Fruit fly (Drosophila melanogaster) whole organism: ENCODE measurements around the gene Dph1.

ENCODE experiments used
- CG8478 ChIP-seq: fragments of >200 bp; optimal IDR thresholded peaks from 2 replicates; lab custom pipeline; 2018; ENCODE audit warnings: inconsistent platforms
- Dll ChIP-seq: fragments of >200 bp; optimal IDR thresholded peaks from 2 replicates; lab custom pipeline; 2017
- EcR ChIP-seq, 2 experiments: fragments of >200 bp; optimal IDR thresholded peaks; 2 replicates each; lab custom pipeline; 2017; ENCODE audit warnings: missing biosample characterization in 2 of 2, missing genetic modification characterization in 2 of 2, missing genetic modification reagents in 2 of 2
- pan ChIP-seq: fragments of >200 bp; optimal IDR thresholded peaks from 2 replicates; lab custom pipeline; 2017
- psq ChIP-seq: fragments of >200 bp; optimal IDR thresholded peaks from 2 replicates; lab custom pipeline; 2017
- usp ChIP-seq: fragments of >200 bp; optimal IDR thresholded peaks from 2 replicates; lab custom pipeline; 2017; ENCODE audit warnings: missing biosample characterization, missing genetic modification characterization, mixed read lengths

dm6 chr3L:11680298-11680697 is 16.5 kb downstream of the Dph1 start, which contains the start of gene CG32085:
- TF ChIP-seq Dll = peak; percentile 60
- no peak for TF ChIP-seq usp (GFP tag; lab: Kevin White, UChicago)
- TF ChIP-seq EcR (GFP tag; optimal IDR thresholded peaks at IDR 0.05; lab: Kevin White, UChicago) = no peak
- TF ChIP-seq pan (lab: Kevin White, UChicago) = no peak
- no peak for TF ChIP-seq CG8478 (lab: Kevin White, UChicago)
- TF ChIP-seq psq = no peak
